Fruit fly (Drosophila melanogaster) Kc167 (cell line): Measurements from ENCODE around the gene CG14835.

Source experiments
- Myc ChIP-seq: fragments of >200 bp; optimal IDR thresholded peaks from 2 replicates; lab custom pipeline; 2017; ENCODE audit warnings: missing external identifiers
- Sin3A ChIP-seq: fragments of >200 bp; optimal IDR thresholded peaks from 2 replicates; lab custom pipeline; 2018; ENCODE audit warnings: missing external identifiers
- h ChIP-seq: fragments of >200 bp; optimal IDR thresholded peaks from 3 replicates; lab custom pipeline; 2018; ENCODE audit warnings: missing external identifiers
- insv ChIP-seq: fragments of >200 bp; optimal IDR thresholded peaks from 3 replicates; lab custom pipeline; 2018; ENCODE audit warnings: missing external identifiers
- psq ChIP-seq: fragments of >200 bp; optimal IDR thresholded peaks from 2 replicates; lab custom pipeline; 2017; ENCODE audit warnings: missing external identifiers
- ttk ChIP-seq: sonication (Bioruptor generic); optimal IDR thresholded peaks from 2 replicates; lab custom pipeline; 2017; ENCODE audit warnings: missing external identifiers

Gene CG14835

DNA sequence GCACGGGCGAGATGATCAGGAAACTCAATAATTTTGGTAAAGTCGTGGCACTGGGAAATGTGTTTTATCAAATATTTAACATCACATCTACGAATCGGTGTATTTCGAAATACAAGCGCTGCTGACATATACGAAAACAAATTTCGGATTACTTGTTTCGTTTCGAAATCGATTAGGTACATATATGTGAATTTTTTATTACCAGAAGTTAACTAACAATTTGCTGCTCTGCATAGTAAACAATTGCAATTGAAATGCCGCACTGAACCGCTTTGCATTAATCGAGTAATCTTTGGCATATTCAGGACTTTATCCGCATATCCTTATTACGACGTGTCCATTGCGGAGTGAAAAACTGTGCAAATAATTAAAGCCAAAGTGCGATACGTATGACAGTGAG is at the start of gene CG14835:
Gene CG14835 (minus strand): TSS at position 101 of the 400 bp plus-strand sequence.
- no peak for TF ChIP-seq Sin3A (lab: Kevin White, UChicago)

- TF ChIP-seq h (lab: Kevin White, UChicago): no peak
- no peak for TF ChIP-seq Sin3A (lab: Kevin White, UChicago)
- TF ChIP-seq ttk (lab: Kevin White, UChicago): no peak
These were observed 48.4 kb upstream of the CG14835 start, which contains the start of gene mthl6 for dm6 chr3L:7485667-7486066. mthl6 (plus strand) TSS chr3L:7485967.

DNA sequence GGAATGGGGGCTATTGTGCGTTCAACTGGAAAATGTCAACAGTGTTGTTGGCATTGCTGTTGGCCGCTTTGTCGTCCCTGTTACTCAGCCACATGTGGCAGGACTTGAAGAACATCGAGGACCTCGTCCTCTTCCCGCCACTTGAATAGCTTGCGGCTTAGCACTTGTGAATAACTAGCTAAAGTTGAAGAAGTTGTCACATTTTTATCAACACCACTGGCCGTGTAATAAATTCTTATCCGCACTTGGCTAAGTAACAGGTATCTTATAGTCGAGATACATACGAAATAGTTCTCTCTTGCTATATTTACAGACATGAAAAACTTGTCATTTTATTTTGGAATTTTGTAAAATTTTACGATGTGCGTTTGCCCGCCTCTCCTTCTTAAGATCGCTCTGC is 38.0 kb upstream of the CG14835 start, which contains the start of gene CG43292:
Gene CG43292 (plus strand): TSS at position 301 of the 400 bp plus-strand sequence.
- no peak for TF ChIP-seq insv (lab: Kevin White, UChicago)
- no peak for TF ChIP-seq h (lab: Kevin White, UChicago)
- TF ChIP-seq Myc: no peak
- TF ChIP-seq psq (lab: Kevin White, UChicago): no peak
- TF ChIP-seq Sin3A (lab: Kevin White, UChicago): no peak
- no peak for TF ChIP-seq ttk (lab: Kevin White, UChicago)

DNA sequence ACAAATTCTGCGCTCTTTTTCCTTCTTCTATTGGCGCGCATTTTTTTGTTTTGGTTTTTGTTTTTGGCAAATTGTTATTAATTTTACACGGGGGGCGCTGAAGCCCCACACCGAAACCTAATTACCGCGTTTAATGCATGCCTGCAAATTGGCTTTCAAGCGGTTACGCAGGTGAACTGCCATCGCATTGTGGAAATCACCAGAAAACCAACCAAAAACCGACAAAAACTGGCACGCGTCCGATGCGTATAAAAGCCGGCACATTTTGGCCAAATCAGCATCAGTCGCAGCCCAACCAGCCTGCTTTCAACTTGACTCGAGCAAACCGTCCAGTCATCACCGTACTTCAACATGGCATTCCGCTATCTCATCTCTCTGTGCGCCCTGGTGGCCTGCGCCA is 34.0 kb upstream of the CG14835 start, which contains the start of gene CG8541:
Gene CG8541 (plus strand): TSS at position 301 of the 400 bp plus-strand sequence.
- TF ChIP-seq insv (lab: Kevin White, UChicago): no peak
- no peak for TF ChIP-seq h (lab: Kevin White, UChicago)
- TF ChIP-seq Sin3A (lab: Kevin White, UChicago): no peak

DNA sequence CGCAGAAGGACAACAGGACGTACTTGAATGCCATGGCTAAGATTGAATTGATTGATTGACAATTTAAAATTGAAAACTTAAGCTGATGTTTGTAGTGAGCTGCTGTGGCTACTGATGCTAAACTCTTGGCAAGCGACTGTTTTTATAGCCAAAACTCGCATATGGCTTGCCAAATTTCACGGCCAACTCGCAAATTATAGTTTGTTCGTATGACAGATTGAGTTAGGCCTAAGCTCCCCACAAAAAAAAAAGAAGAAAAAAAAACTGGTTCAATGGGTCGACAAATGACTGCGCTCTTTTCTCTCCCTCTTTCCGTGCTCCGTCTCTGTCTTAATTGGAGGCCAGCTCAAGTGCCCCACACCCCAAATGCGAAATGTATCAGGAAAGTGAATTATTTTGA is 32.9 kb upstream of the CG14835 start, which contains the start of gene CG8543:
Gene CG8543 (minus strand): TSS at position 101 of the 400 bp plus-strand sequence.
- TF ChIP-seq Myc (no peak), insv (lab: Kevin White, UChicago) (no peak), Sin3A (lab: Kevin White, UChicago) (no peak), psq (lab: Kevin White, UChicago) (no peak), h (lab: Kevin White, UChicago) (no peak), ttk (lab: Kevin White, UChicago) (no peak)

dm6 chr3L:7465209-7465608 is 27.9 kb upstream of the CG14835 start, which contains the start of the genes CG42660, CG42661 and Tsp66A:
CG42660 (plus strand) TSS chr3L:7465509.
CG42661 (plus strand) TSS chr3L:7465509.
Tsp66A (plus strand) TSS chr3L:7465509.
- TF ChIP-seq ttk (lab: Kevin White, UChicago): no peak
- no peak for TF ChIP-seq Myc
- no peak for TF ChIP-seq h (lab: Kevin White, UChicago)

DNA sequence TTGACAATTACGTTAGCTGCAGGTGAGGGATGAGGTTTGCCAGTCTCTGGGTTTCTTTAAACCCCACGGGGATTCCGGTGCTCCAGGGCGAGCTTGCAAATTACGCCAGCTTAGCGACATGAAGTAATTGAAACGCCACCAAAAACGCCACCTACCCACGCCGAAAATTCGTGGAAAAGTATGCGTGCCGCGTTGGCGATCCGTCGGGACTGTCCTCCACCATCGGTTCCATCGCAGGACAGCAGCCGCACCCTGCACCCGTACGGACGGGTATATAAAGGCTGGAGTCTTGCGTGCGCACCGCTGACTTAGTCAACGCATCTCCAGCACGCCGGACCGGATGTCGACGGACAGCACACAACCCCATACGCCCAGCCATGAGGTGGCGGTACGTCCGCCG is 18.6 kb upstream of the CG14835 start, which contains the start of gene ppk26:
Gene ppk26 (plus strand): TSS at position 301 of the 400 bp plus-strand sequence.
- TF ChIP-seq Myc (no peak), h (lab: Kevin White, UChicago) (no peak), psq (lab: Kevin White, UChicago) (no peak), ttk (lab: Kevin White, UChicago) (no peak), Sin3A (lab: Kevin White, UChicago) (no peak), insv (lab: Kevin White, UChicago) (no peak)

dm6 chr3L:7450553-7450952 is 13.3 kb upstream of the CG14835 start, which contains the start of gene CG33278:
CG33278 (plus strand) TSS chr3L:7450853.
- TF ChIP-seq insv (lab: Kevin White, UChicago) (no peak), psq (lab: Kevin White, UChicago) (no peak), ttk (lab: Kevin White, UChicago) (no peak), Myc (no peak), Sin3A (lab: Kevin White, UChicago) (no peak), h (lab: Kevin White, UChicago) (no peak)

- TF ChIP-seq psq (lab: Kevin White, UChicago): no peak
- no peak for TF ChIP-seq h (lab: Kevin White, UChicago)
- no peak for TF ChIP-seq insv (lab: Kevin White, UChicago)
- no peak for TF ChIP-seq ttk (lab: Kevin White, UChicago)
- TF ChIP-seq Myc: no peak
- TF ChIP-seq Sin3A (lab: Kevin White, UChicago): no peak
These were observed 11.8 kb upstream of the CG14835 start for dm6 chr3L:7449097-7449496.

dm6 chr3L:7440633-7441032 is 3.4 kb upstream of the CG14835 start, which contains the start of gene sphinx2:
sphinx2 (minus strand) TSS chr3L:7440733.
- TF ChIP-seq psq (lab: Kevin White, UChicago) (no peak), ttk (lab: Kevin White, UChicago) (no peak), insv (lab: Kevin White, UChicago) (no peak), Sin3A (lab: Kevin White, UChicago) (no peak), h (lab: Kevin White, UChicago) (no peak), Myc (no peak)

dm6 chr3L:7439305-7439704 is 2.0 kb upstream of the CG14835 start, which contains the start of gene sphinx1:
sphinx1 (minus strand) TSS chr3L:7439405.
- TF ChIP-seq insv (lab: Kevin White, UChicago): no peak
- no peak for TF ChIP-seq h (lab: Kevin White, UChicago)
- TF ChIP-seq Sin3A (lab: Kevin White, UChicago): no peak
- no peak for TF ChIP-seq psq (lab: Kevin White, UChicago)
- no peak for TF ChIP-seq ttk (lab: Kevin White, UChicago)

DNA sequence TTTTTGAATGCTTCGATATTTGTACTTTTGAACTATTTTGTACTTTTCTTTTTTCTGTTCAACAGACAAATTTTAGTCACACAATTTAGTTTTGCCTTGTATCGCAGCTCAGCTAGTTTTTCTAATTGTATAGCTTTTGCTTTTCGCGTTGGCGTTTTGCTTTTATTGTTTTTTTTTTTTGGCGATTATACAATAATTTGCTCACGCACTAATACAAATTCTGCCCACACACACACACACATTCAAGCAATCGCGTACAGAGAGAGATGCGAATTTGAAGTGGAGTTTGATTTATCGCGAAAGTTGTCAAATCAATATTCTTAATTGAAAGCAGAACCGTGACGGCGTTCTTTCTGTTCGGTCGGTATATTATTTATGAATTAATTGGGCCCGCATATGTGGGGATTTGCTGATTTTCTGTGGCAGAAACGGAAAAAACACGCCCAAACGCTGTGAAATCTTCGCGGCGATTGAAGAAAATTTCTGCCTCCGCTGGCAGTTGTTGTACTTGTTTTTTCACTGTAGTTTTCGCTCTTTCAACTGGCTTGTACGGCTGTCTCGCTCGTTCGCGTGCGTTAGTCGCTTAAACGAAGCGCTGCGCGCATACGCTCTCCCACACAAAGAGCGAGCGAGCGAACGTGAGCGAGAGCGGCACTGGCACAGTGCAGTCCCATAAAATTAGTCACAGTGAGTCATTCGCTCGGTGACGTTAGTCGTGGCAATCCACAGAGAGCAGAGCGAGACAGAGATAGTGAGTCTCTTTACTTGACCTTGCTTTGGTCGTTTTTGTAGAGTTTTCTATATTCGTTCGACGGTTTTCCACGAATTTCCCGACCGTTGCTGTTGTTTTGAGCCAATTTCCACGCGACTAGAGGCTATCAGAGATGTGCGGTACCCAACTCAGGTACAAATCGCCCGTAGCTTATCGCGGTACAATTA is 2.3 kb downstream of the CG14835 start, which contains the start of gene Rac2:
Gene Rac2 (minus strand): TSS at position 476 of the 939 bp plus-strand sequence.
- TF ChIP-seq psq (lab: Kevin White, UChicago) (no peak), h (lab: Kevin White, UChicago) (no peak), insv (lab: Kevin White, UChicago) (no peak), Sin3A (lab: Kevin White, UChicago) (no peak), ttk (lab: Kevin White, UChicago) (no peak), Myc (no peak)
